Worm (Caenorhabditis elegans) whole organism, L2 larva: ENCODE measurements around the gene C23G10.5.

Source experiments
- ama-1 ChIP-seq: fragments of 150-350 bp; optimal IDR thresholded peaks from 2 replicates; lab custom pipeline; 2018; ENCODE audit warnings: inconsistent platforms
- ceh-16 ChIP-seq: fragments of 150-350 bp; optimal IDR thresholded peaks from 2 replicates; lab custom pipeline; 2014; ENCODE audit warnings: missing biosample characterization, missing genetic modification characterization
- elt-1 ChIP-seq: fragments of 150-350 bp; optimal IDR thresholded peaks from 2 replicates; lab custom pipeline; 2014; ENCODE audit warnings: missing biosample characterization, missing genetic modification characterization
- lin-39 ChIP-seq: fragments of 150-350 bp; optimal IDR thresholded peaks from 2 replicates; lab custom pipeline; 2014; ENCODE audit warnings: missing biosample characterization, missing genetic modification reagents, missing genetic modification characterization
- nhr-12 ChIP-seq: fragments of 150-350 bp; optimal IDR thresholded peaks from 2 replicates; lab custom pipeline; 2014; ENCODE audit warnings: missing biosample characterization, missing genetic modification characterization
- sem-4 ChIP-seq: fragments of 150-350 bp; optimal IDR thresholded peaks from 2 replicates; lab custom pipeline; 2014; ENCODE audit warnings: missing biosample characterization, missing genetic modification reagents, missing genetic modification characterization
- unc-39 ChIP-seq: fragments of 150-350 bp; optimal IDR thresholded peaks from 2 replicates; lab custom pipeline; 2014; ENCODE audit warnings: missing biosample characterization, missing genetic modification characterization
- zag-1 ChIP-seq: fragments of 150-350 bp; optimal IDR thresholded peaks from 2 replicates; lab custom pipeline; 2014; ENCODE audit warnings: missing biosample characterization, missing genetic modification characterization

- TF ChIP-seq ama-1 (lab: Kevin White, UChicago) (no peak), nhr-12 (tag; lab: Kevin White, UChicago) (no peak), zag-1 (no peak), unc-39 (no peak), ceh-16 (tag; lab: Kevin White, UChicago) (no peak), sem-4 (tag; lab: Kevin White, UChicago) (no peak), elt-1 (no peak), lin-39 (no peak)
Observed at ce11 chrIII:6215476-6215875, 24.6 kb downstream of the C23G10.5 start, which contains the start of gene C23G10.11.
